Fruit fly (Drosophila melanogaster): Measurements from ENCODE around the gene ncd.

DNA sequence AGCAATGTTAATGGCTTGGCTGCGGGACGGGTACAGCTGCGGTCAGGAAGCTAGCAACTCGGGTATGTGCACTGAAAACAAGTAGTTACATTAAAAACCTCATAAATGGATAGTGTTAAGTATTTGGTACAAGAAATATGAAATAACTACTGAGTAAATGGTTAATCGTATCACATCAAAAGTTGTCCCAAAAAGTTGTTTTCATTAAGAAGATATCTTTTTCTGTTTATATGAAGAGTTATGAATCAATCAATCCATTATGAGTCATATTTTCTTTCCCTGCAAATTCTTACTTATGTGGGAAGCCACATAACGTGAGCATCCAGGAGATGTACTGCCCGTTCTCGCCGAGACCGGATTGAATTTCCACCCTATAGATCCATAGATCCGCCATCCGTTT lies 31.8 kb upstream of the ncd start:
- TF ChIP-seq CTCF (optimal IDR thresholded peaks at IDR 0.05) (no peak), CG8478 (optimal IDR thresholded peaks at IDR 0.05) (no peak)

All from S2 (cell line).